Fruit fly (Drosophila melanogaster) whole organism, embryonic: Measurements from ENCODE around the gene pyd.

ENCODE experiments used
- B-H2 ChIP-seq: fragments of 200-800 bp; sonication (Bioruptor generic); optimal IDR thresholded peaks from 2 replicates; lab custom pipeline; 2018; ENCODE audit warnings: missing biosample characterization, mild to moderate bottlenecking, missing genetic modification characterization
- Bteb2 ChIP-seq: fragments of 200-800 bp; sonication (Bioruptor generic); optimal IDR thresholded peaks from 2 replicates; lab custom pipeline; 2016; ENCODE audit warnings: missing biosample characterization, missing genetic modification characterization
- CG10147 ChIP-seq: fragments of 200-800 bp; sonication (Bioruptor generic); optimal IDR thresholded peaks from 2 replicates; lab custom pipeline; 2019; ENCODE audit warnings: missing biosample characterization, mild to moderate bottlenecking, missing genetic modification characterization, moderate library complexity
- CG10274 ChIP-seq: fragments of 200-800 bp; sonication (Bioruptor generic); optimal IDR thresholded peaks from 3 replicates; lab custom pipeline; 2017; ENCODE audit warnings: missing biosample characterization, mild to moderate bottlenecking, missing genetic modification characterization
- CG12769 ChIP-seq: fragments of 200-800 bp; sonication (Bioruptor generic); optimal IDR thresholded peaks from 2 replicates; lab custom pipeline; 2019; ENCODE audit warnings: missing biosample characterization, mild to moderate bottlenecking, missing genetic modification characterization, moderate library complexity
- CG13296 ChIP-seq: fragments of 200-800 bp; sonication (Bioruptor generic); optimal IDR thresholded peaks from 3 replicates; lab custom pipeline; 2018; ENCODE audit warnings: missing biosample characterization, mild to moderate bottlenecking, missing genetic modification characterization
- CG13894 ChIP-seq: fragments of 200-800 bp; sonication (Bioruptor generic); optimal IDR thresholded peaks from 3 replicates; lab custom pipeline; 2018; ENCODE audit warnings: missing biosample characterization, mild to moderate bottlenecking, missing genetic modification characterization, moderate library complexity
- CG14014 ChIP-seq: fragments of 200-800 bp; sonication (Bioruptor generic); IDR thresholded peaks from 2 replicates; pipeline ENCODE4 v1.3.6; 2022; ENCODE audit warnings: missing biosample characterization, missing genetic modification characterization
- CG1602 ChIP-seq: fragments of 200-800 bp; sonication (Bioruptor generic); optimal IDR thresholded peaks from 3 replicates; lab custom pipeline; 2016; ENCODE audit warnings: missing biosample characterization, missing genetic modification characterization
- CG1603 ChIP-seq: fragments of 200-800 bp; sonication (Bioruptor generic); optimal IDR thresholded peaks from 2 replicates; lab custom pipeline; 2019; ENCODE audit warnings: missing biosample characterization, mild to moderate bottlenecking, missing genetic modification characterization, moderate library complexity
- CG1647 ChIP-seq: fragments of 200-800 bp; sonication (Bioruptor generic); optimal IDR thresholded peaks from 3 replicates; lab custom pipeline; 2016; ENCODE audit warnings: missing biosample characterization, missing genetic modification characterization
- CG17328 ChIP-seq: fragments of 200-800 bp; sonication (Bioruptor generic); IDR thresholded peaks from 2 replicates; pipeline ENCODE4 v1.3.6; 2022; ENCODE audit warnings: missing biosample characterization, missing genetic modification characterization
- CG2199 ChIP-seq: fragments of 200-800 bp; sonication (Bioruptor generic); IDR thresholded peaks from 3 replicates; pipeline ENCODE4 v1.3.6; 2022; ENCODE audit warnings: missing biosample characterization, missing genetic modification characterization
- CG31441 ChIP-seq: fragments of 200-800 bp; sonication (Bioruptor generic); IDR thresholded peaks from 2 replicates; pipeline ENCODE4 v1.3.6; 2022; ENCODE audit warnings: missing biosample characterization, missing genetic modification characterization
- CG3726 ChIP-seq: fragments of 200-800 bp; sonication (Bioruptor generic); IDR thresholded peaks from 3 replicates; pipeline ENCODE4, ENCODE4 v1.3.6; 2022; ENCODE audit warnings: missing biosample characterization, missing genetic modification characterization
- CG3838 ChIP-seq: fragments of 200-800 bp; sonication (Bioruptor generic); optimal IDR thresholded peaks from 3 replicates; lab custom pipeline; 2016; ENCODE audit warnings: missing biosample characterization, missing genetic modification characterization
- CG3847 ChIP-seq: fragments of 200-800 bp; sonication (Bioruptor generic); IDR thresholded peaks from 2 replicates; pipeline ENCODE4 v1.3.6; 2022; ENCODE audit warnings: missing biosample characterization, missing genetic modification characterization
- CG6272 ChIP-seq: fragments of 200-800 bp; sonication (Bioruptor generic); IDR thresholded peaks from 2 replicates; pipeline ENCODE4 v1.3.6; 2022; ENCODE audit warnings: missing biosample characterization, missing genetic modification characterization
- CG9727 ChIP-seq: fragments of 200-800 bp; sonication (Bioruptor generic); optimal IDR thresholded peaks from 3 replicates; lab custom pipeline; 2017; ENCODE audit warnings: missing biosample characterization, mild to moderate bottlenecking, missing genetic modification characterization
- CrebB ChIP-seq: fragments of 200-800 bp; sonication (Bioruptor generic); optimal IDR thresholded peaks from 3 replicates; lab custom pipeline; 2018; ENCODE audit warnings: missing biosample characterization, mild to moderate bottlenecking, missing genetic modification characterization
- Deaf1 ChIP-seq: fragments of 200-800 bp; optimal IDR thresholded peaks from 3 replicates; lab custom pipeline; 2019; ENCODE audit warnings: missing biosample characterization, mild to moderate bottlenecking, missing genetic modification characterization, moderate library complexity
- Gsc ChIP-seq: fragments of 200-800 bp; sonication (Bioruptor generic); IDR thresholded peaks from 2 replicates; pipeline ENCODE4 v1.3.6; 2022; ENCODE audit warnings: missing biosample characterization, missing genetic modification characterization
- H15 ChIP-seq: fragments of 200-800 bp; sonication (Bioruptor generic); IDR thresholded peaks from 3 replicates; pipeline ENCODE4 v1.3.6; 2022; ENCODE audit warnings: missing biosample characterization, missing genetic modification characterization
- H2.0 ChIP-seq: fragments of 200-800 bp; sonication (Bioruptor generic); IDR thresholded peaks from 2 replicates; pipeline ENCODE4 v1.3.6; 2022; ENCODE audit warnings: missing biosample characterization, missing genetic modification characterization
- HLH4C ChIP-seq: fragments of 200-800 bp; sonication (Bioruptor generic); IDR thresholded peaks from 3 replicates; pipeline ENCODE4 v1.3.6; 2022; ENCODE audit warnings: missing biosample characterization, missing genetic modification characterization; ENCODE audit not compliant: partially characterized antibody
- NC2α ChIP-seq: fragments of 200-800 bp; sonication (Bioruptor generic); optimal IDR thresholded peaks from 2 replicates; lab custom pipeline; 2016; ENCODE audit warnings: missing biosample characterization, missing genetic modification characterization
- Optix ChIP-seq: fragments of 200-800 bp; sonication (Bioruptor generic); IDR thresholded peaks from 3 replicates; pipeline ENCODE4 v1.3.6; 2022; ENCODE audit warnings: missing biosample characterization, missing genetic modification characterization
- Sin3A ChIP-seq: fragments of >200 bp; optimal IDR thresholded peaks from 2 replicates; lab custom pipeline; 2018
- Stat92E ChIP-seq, 3 experiments: fragments of >200 bp in 2 of 3; fragments of 200-800 bp in 1 of 3; sonication (Bioruptor generic) in 1 of 3; optimal IDR thresholded peaks; 2 replicates each; lab custom pipeline; 2017 to 2019; ENCODE audit warnings: missing biosample characterization in 3 of 3, missing genetic modification characterization in 3 of 3, mild to moderate bottlenecking in 1 of 3, moderate library complexity in 1 of 3
- Xrp1 ChIP-seq: fragments of 200-800 bp; sonication (Bioruptor generic); IDR thresholded peaks from 2 replicates; pipeline ENCODE4 v1.3.6; 2022; ENCODE audit warnings: missing biosample characterization, missing genetic modification characterization
- ac ChIP-seq: fragments of 200-800 bp; sonication (Bioruptor generic); optimal IDR thresholded peaks from 3 replicates; lab custom pipeline; 2017; ENCODE audit warnings: missing biosample characterization, mild to moderate bottlenecking, missing genetic modification characterization
- cato ChIP-seq: fragments of 200-800 bp; sonication (Bioruptor generic); optimal IDR thresholded peaks from 2 replicates; lab custom pipeline; 2016; ENCODE audit warnings: missing biosample characterization, missing genetic modification characterization, borderline replicate concordance
- chn ChIP-seq: fragments of 200-800 bp; sonication (Bioruptor generic); optimal IDR thresholded peaks from 2 replicates; lab custom pipeline; 2016; ENCODE audit warnings: missing biosample characterization, missing genetic modification characterization
- croc ChIP-seq: fragments of 200-800 bp; sonication (Bioruptor generic); conservative IDR thresholded peaks from 3 replicates; pipeline ENCODE4 v1.3.6; 2022; ENCODE audit warnings: missing biosample characterization, missing genetic modification characterization
- danr ChIP-seq: fragments of 200-800 bp; sonication (Bioruptor generic); IDR thresholded peaks from 2 replicates; pipeline ENCODE4 v1.3.6; 2022; ENCODE audit warnings: missing biosample characterization, missing genetic modification characterization
- dmrt11E ChIP-seq: fragments of 200-800 bp; sonication (Bioruptor generic); optimal IDR thresholded peaks from 3 replicates; lab custom pipeline; 2018; ENCODE audit warnings: missing biosample characterization, mild to moderate bottlenecking, missing genetic modification characterization, moderate library complexity
- eyg ChIP-seq: fragments of 200-800 bp; sonication (Bioruptor generic); optimal IDR thresholded peaks from 3 replicates; lab custom pipeline; 2016; ENCODE audit warnings: missing biosample characterization, missing genetic modification characterization
- fd96Cb ChIP-seq: fragments of 200-800 bp; sonication (Bioruptor generic); optimal IDR thresholded peaks from 2 replicates; lab custom pipeline; 2018; ENCODE audit warnings: missing biosample characterization, mild to moderate bottlenecking, missing genetic modification characterization, moderate library complexity
- gsb-n ChIP-seq: fragments of 200-800 bp; sonication (Bioruptor generic); optimal IDR thresholded peaks from 3 replicates; lab custom pipeline; 2018; ENCODE audit warnings: missing biosample characterization, mild to moderate bottlenecking, missing genetic modification characterization
- insv ChIP-seq, 2 experiments: fragments of 200-800 bp; sonication (Bioruptor generic); optimal IDR thresholded peaks; 3 replicates each; lab custom pipeline; 2016 to 2018; ENCODE audit warnings: missing biosample characterization in 2 of 2, missing genetic modification characterization in 2 of 2
- lab ChIP-seq: fragments of 200-800 bp; sonication (Bioruptor generic); optimal IDR thresholded peaks from 3 replicates; lab custom pipeline; 2017; ENCODE audit warnings: missing biosample characterization, missing genetic modification characterization, mild to moderate bottlenecking, moderate library complexity, missing genetic modification reagents
- lmd ChIP-seq: fragments of 200-800 bp; sonication (Bioruptor generic); IDR thresholded peaks from 2 replicates; pipeline ENCODE4 v1.3.6; 2022; ENCODE audit warnings: missing biosample characterization, missing genetic modification characterization
- mirr ChIP-seq: fragments of 200-800 bp; sonication (Bioruptor generic); optimal IDR thresholded peaks from 3 replicates; lab custom pipeline; 2018; ENCODE audit warnings: missing biosample characterization, mild to moderate bottlenecking, missing genetic modification characterization
- nerfin-2 ChIP-seq: fragments of 200-800 bp; sonication (Bioruptor generic); IDR thresholded peaks from 2 replicates; pipeline ENCODE4 v1.3.6; 2022; ENCODE audit warnings: missing biosample characterization, missing genetic modification characterization; ENCODE audit not compliant: partially characterized antibody
- scrt ChIP-seq: fragments of 200-800 bp; sonication (Bioruptor generic); optimal IDR thresholded peaks from 2 replicates; lab custom pipeline; 2018; ENCODE audit warnings: missing biosample characterization, mild to moderate bottlenecking, missing genetic modification characterization, moderate library complexity
- trem ChIP-seq: fragments of 200-800 bp; optimal IDR thresholded peaks from 3 replicates; lab custom pipeline; 2019; ENCODE audit warnings: missing biosample characterization, mild to moderate bottlenecking, missing genetic modification characterization, moderate library complexity
- tx ChIP-seq: fragments of 200-800 bp; sonication (Bioruptor generic); optimal IDR thresholded peaks from 2 replicates; lab custom pipeline; 2016; ENCODE audit warnings: missing biosample characterization, missing genetic modification characterization
- unc-4 ChIP-seq: fragments of 200-800 bp; sonication (Bioruptor generic); IDR thresholded peaks from 2 replicates; pipeline ENCODE4 v1.3.6; 2022; ENCODE audit warnings: missing biosample characterization, missing genetic modification characterization; ENCODE audit not compliant: partially characterized antibody
- yki ChIP-seq: fragments of >200 bp; optimal IDR thresholded peaks from 3 replicates; lab custom pipeline; 2018

The pyd gene

dm6 chr3R:8810397-8811184, 121.1 kb downstream of the pyd start (continued):
- peak; percentile 94 for TF ChIP-seq CG13296
- TF ChIP-seq CG1647, result peak; percentile 73
- TF ChIP-seq Bteb2, result peak; percentile 69
- TF ChIP-seq danr (GFP tag; lab: Robert Waterston, UW), result peak; percentile 48; the same call in 1 of the 2 replicates
- TF ChIP-seq CG10147 (GFP tag; lab: Kevin White, UChicago), result peak; percentile 0
- TF ChIP-seq Xrp1 (GFP tag; lab: Robert Waterston, UW), result peak; percentile 88
- TF ChIP-seq CrebB (tag; lab: Kevin White, UChicago), result peak; percentile 97
- TF ChIP-seq CG9727 (GFP tag; lab: Kevin White, UChicago), result peak; percentile 77
- no peak for TF ChIP-seq Gsc
- peak; percentile 34 for TF ChIP-seq fd96Cb (tag; lab: Kevin White, UChicago)
- peak; percentile 98 for TF ChIP-seq CG13894 (tag; lab: Kevin White, UChicago)
- peak; percentile 73 for TF ChIP-seq scrt (GFP tag; lab: Kevin White, UChicago)
- TF ChIP-seq CG17328 (GFP tag; lab: Robert Waterston, UW), result peak; percentile 79
- peak; percentile 61 for TF ChIP-seq eyg (GFP tag; lab: Kevin White, UChicago)
- no peak for TF ChIP-seq trem
- 0 out of 3 replicates have a peak, but pooled peaks have one; percentile 7 for TF ChIP-seq HLH4C (GFP tag; lab: Robert Waterston, UW)
- TF ChIP-seq H15 (GFP tag; lab: Robert Waterston, UW), result 0 out of 3 replicates have a peak, but pooled peaks have one; percentile 16
- TF ChIP-seq lab (GFP tag; lab: Kevin White, UChicago), result peak; percentile 95
- TF ChIP-seq dmrt11E (tag; lab: Kevin White, UChicago), result peak; percentile 77
- no peak for TF ChIP-seq yki (lab: Kevin White, UChicago)
- TF ChIP-seq ac (GFP tag; lab: Kevin White, UChicago), result peak; percentile 88
- TF ChIP-seq chn (GFP tag; lab: Kevin White, UChicago), result peak; percentile 38
- TF ChIP-seq NC2α, result peak; percentile 89
- TF ChIP-seq CG3726 (GFP tag; lab: Robert Waterston, UW), result peak; percentile 31; the same call in 1 of the 3 replicates
- TF ChIP-seq cato (GFP tag; lab: Kevin White, UChicago), result no peak
- peak; percentile 36; the same call in 1 of the 2 replicates for TF ChIP-seq H2.0 (GFP tag; lab: Robert Waterston, UW)
- TF ChIP-seq B-H2 (GFP tag; lab: Kevin White, UChicago), result peak; percentile 93
- peak; percentile 81 for TF ChIP-seq CG3838
- peak; percentile 30 for TF ChIP-seq CG10274
- peak; percentile 44 for TF ChIP-seq tx (GFP tag; lab: Kevin White, UChicago)
- TF ChIP-seq unc-4 (GFP tag; lab: Robert Waterston, UW), result no peak
- TF ChIP-seq Stat92E (GFP tag; optimal IDR thresholded peaks at IDR 0.05; lab: Kevin White, UChicago), result no peak
- TF ChIP-seq insv (GFP tag; optimal IDR thresholded peaks at IDR 0.05; lab: Kevin White, UChicago), result peak in 1 of 2 experiments; percentile 66
- peak; percentile 66 for TF ChIP-seq CG1602
- TF ChIP-seq CG6272 (GFP tag; lab: Robert Waterston, UW), result no peak
- peak; percentile 86 for TF ChIP-seq gsb-n (tag; lab: Kevin White, UChicago)
- peak; percentile 64; the same call in 1 of the 2 replicates for TF ChIP-seq lmd (GFP tag; lab: Robert Waterston, UW)
- peak; percentile 96 for TF ChIP-seq CG12769 (tag; lab: Kevin White, UChicago)
- TF ChIP-seq Optix, result peak; percentile 8; the same call in 1 of the 3 replicates
- no peak for TF ChIP-seq Sin3A (lab: Kevin White, UChicago)
- TF ChIP-seq mirr (GFP tag; lab: Kevin White, UChicago), result peak; percentile 100
- TF ChIP-seq nerfin-2 (GFP tag; lab: Robert Waterston, UW), result no peak
- TF ChIP-seq CG3847, result no peak
- TF ChIP-seq croc (GFP tag; lab: Robert Waterston, UW), result peak; percentile 22; the same call in 1 of the 3 replicates
- peak; percentile 93 for TF ChIP-seq CG1603 (tag; lab: Kevin White, UChicago)
- TF ChIP-seq CG31441, result peak; percentile 14; the same call in 1 of the 2 replicates
- peak; percentile 84 for TF ChIP-seq CG2199
- TF ChIP-seq CG14014, result peak; percentile 85; the same call in 1 of the 2 replicates
- TF ChIP-seq Deaf1 (tag; lab: Kevin White, UChicago), result peak; percentile 3
